Fruit fly (Drosophila melanogaster): ENCODE measurements around the gene CG3246.

- TF ChIP-seq usp (GFP tag; optimal IDR thresholded peaks at IDR 0.05) (no peak), foxo (GFP tag; optimal IDR thresholded peaks at IDR 0.05) (no peak), rgr (GFP tag; optimal IDR thresholded peaks at IDR 0.05) (no peak), Hnf4 (GFP tag; optimal IDR thresholded peaks at IDR 0.05) (peak; percentile 26), jim (GFP tag; optimal IDR thresholded peaks at IDR 0.05) (no peak), OdsH (GFP tag; optimal IDR thresholded peaks at IDR 0.05) (no peak), tai (GFP tag; optimal IDR thresholded peaks at IDR 0.05) (no peak), h (GFP tag; optimal IDR thresholded peaks at IDR 0.05) (peak; percentile 62), sv (GFP tag; optimal IDR thresholded peaks at IDR 0.05) (no peak), lola (GFP tag; optimal IDR thresholded peaks at IDR 0.05) (no peak), dsf (GFP tag; optimal IDR thresholded peaks at IDR 0.05; ENCODE audit: borderline replicate concordance) (no peak), CG9705 (GFP tag; optimal IDR thresholded peaks at IDR 0.05) (no peak), pan (optimal IDR thresholded peaks at IDR 0.05) (no peak)
These were observed 18.1 kb upstream of the CG3246 start for dm6 chr2L:3479697-3480442.

All from whole organism, wandering third instar larva.